Fruit fly (Drosophila melanogaster): ENCODE results near the gene CG13813.

Gene CG13813

dm6 chr3L:20247513-20248173 lies 16.2 kb downstream of the CG13813 start, which contains the start of gene rdgC (continued):
- TF ChIP-seq eve (GFP tag; optimal IDR thresholded peaks at IDR 0.05), result no peak
- 0 out of 2 replicates have a peak, but pooled peaks have one; percentile 17 for TF ChIP-seq amos (GFP tag; IDR thresholded peaks at IDR 0.05; ENCODE audit: partially characterized antibody)
- peak; percentile 95 for TF ChIP-seq Six4 (GFP tag; optimal IDR thresholded peaks at IDR 0.05)
- peak; percentile 98 for TF ChIP-seq tap (tag; optimal IDR thresholded peaks at IDR 0.05)
- TF ChIP-seq CG14710 (tag; optimal IDR thresholded peaks at IDR 0.05), result peak; percentile 78
- TF ChIP-seq toy (GFP tag; IDR thresholded peaks at IDR 0.05), result peak; percentile 92
- TF ChIP-seq CG31388 (GFP tag; optimal IDR thresholded peaks at IDR 0.05), result peak; percentile 91
- peak; percentile 94 for TF ChIP-seq Sox100B (GFP tag; optimal IDR thresholded peaks at IDR 0.05)
- TF ChIP-seq ind (GFP tag; optimal IDR thresholded peaks at IDR 0.05), result peak; percentile 97
- TF ChIP-seq CG8765 (GFP tag; IDR thresholded peaks at IDR 0.05), result peak; percentile 62; the same call in 1 of the 2 replicates
- TF ChIP-seq CG6175 (GFP tag; IDR thresholded peaks at IDR 0.05), result peak; percentile 89
- peak; percentile 86 for TF ChIP-seq CG43689 (GFP tag; IDR thresholded peaks at IDR 0.05)
- no peak for TF ChIP-seq Hr39 (optimal IDR thresholded peaks at IDR 0.05)
- TF ChIP-seq grau (tag; optimal IDR thresholded peaks at IDR 0.05), result peak; percentile 94
- TF ChIP-seq Vsx1 (GFP tag; optimal IDR thresholded peaks at IDR 0.05), result peak; percentile 83
- peak; percentile 92 for TF ChIP-seq en (GFP tag; optimal IDR thresholded peaks at IDR 0.05)
- TF ChIP-seq croc (GFP tag; conservative IDR thresholded peaks at IDR 0.05), result peak; percentile 87
- TF ChIP-seq MESR4 (GFP tag; optimal IDR thresholded peaks at IDR 0.05), result peak; percentile 63
- peak; percentile 95 for TF ChIP-seq CG14050 (GFP tag; IDR thresholded peaks at IDR 0.05)
- no peak for TF ChIP-seq CG2129 (GFP tag; IDR thresholded peaks at IDR 0.05; ENCODE audit: partially characterized antibody)
- TF ChIP-seq nerfin-1 (tag; optimal IDR thresholded peaks at IDR 0.05), result peak; percentile 91
- peak; percentile 96 for TF ChIP-seq Mrtf (GFP tag; IDR thresholded peaks at IDR 0.05)
- TF ChIP-seq CG7556 (GFP tag; optimal IDR thresholded peaks at IDR 0.05), result peak; percentile 95
- TF ChIP-seq CG17612 (GFP tag; IDR thresholded peaks at IDR 0.05), result peak; percentile 89
- TF ChIP-seq Lim3 (GFP tag; IDR thresholded peaks at IDR 0.05), result peak; percentile 93
- peak; percentile 66 for TF ChIP-seq B-H2 (GFP tag; optimal IDR thresholded peaks at IDR 0.05)
- peak; percentile 95 for TF ChIP-seq sisA (GFP tag; IDR thresholded peaks at IDR 0.05)
- peak; percentile 94 for TF ChIP-seq CG11456 (GFP tag; IDR thresholded peaks at IDR 0.05)
- peak; percentile 90 for TF ChIP-seq shn (GFP tag; optimal IDR thresholded peaks at IDR 0.05)
- TF ChIP-seq CG18619 (GFP tag; optimal IDR thresholded peaks at IDR 0.05), result peak; percentile 91
- TF ChIP-seq Nf-YA (GFP tag; IDR thresholded peaks at IDR 0.05), result peak; percentile 95
- peak; percentile 89 for TF ChIP-seq CG16779 (GFP tag; IDR thresholded peaks at IDR 0.05)
- TF ChIP-seq dimm (GFP tag; IDR thresholded peaks at IDR 0.05), result peak; percentile 77
- peak; percentile 96 for TF ChIP-seq CG10366 (GFP tag; IDR thresholded peaks at IDR 0.05)
- peak; percentile 79 for TF ChIP-seq Hmx (GFP tag; optimal IDR thresholded peaks at IDR 0.05)
- TF ChIP-seq Trl (optimal IDR thresholded peaks at IDR 0.05), result peak; percentile 38 to 65
- peak; percentile 95 for TF ChIP-seq Trl (GFP tag; optimal IDR thresholded peaks at IDR 0.05)
- peak; percentile 93 for TF ChIP-seq jing (GFP tag; optimal IDR thresholded peaks at IDR 0.05)
- peak; percentile 82 for TF ChIP-seq CG4282 (GFP tag; optimal IDR thresholded peaks at IDR 0.05)
- peak; percentile 94 for TF ChIP-seq scrt (GFP tag; optimal IDR thresholded peaks at IDR 0.05)
- peak; percentile 99 for TF ChIP-seq Med (GFP tag)
- peak; percentile 25; the same call in 1 of the 2 replicates for TF ChIP-seq CG13287 (GFP tag; IDR thresholded peaks at IDR 0.05; ENCODE audit: partially characterized antibody)
- TF ChIP-seq CG15073 (GFP tag; optimal IDR thresholded peaks at IDR 0.05), result peak; percentile 52
- TF ChIP-seq CG11085 (GFP tag; IDR thresholded peaks at IDR 0.05), result peak; percentile 90
- TF ChIP-seq CG1024 (GFP tag; IDR thresholded peaks at IDR 0.05), result peak; percentile 94
- peak; percentile 80 for TF ChIP-seq CG10321 (GFP tag; IDR thresholded peaks at IDR 0.05)
- TF ChIP-seq CG4820 (GFP tag; optimal IDR thresholded peaks at IDR 0.05), result peak; percentile 95
- TF ChIP-seq chm (GFP tag; IDR thresholded peaks at IDR 0.05), result peak; percentile 93
- peak; percentile 85 for TF ChIP-seq Myb (GFP tag; optimal IDR thresholded peaks at IDR 0.05)
- peak; percentile 98 for TF ChIP-seq CG1603 (tag; optimal IDR thresholded peaks at IDR 0.05)
- peak; percentile 93 for TF ChIP-seq CG12942 (GFP tag; optimal IDR thresholded peaks at IDR 0.05)
